Worm (Caenorhabditis elegans): Measurements from ENCODE around the gene rnp-3.

ce11 chrIV:4137472-4137871 lies 36.4 kb upstream of the rnp-3 start, which contains the start of gene F49F1.9:
- no peak for TF ChIP-seq nhr-76 (tag; optimal IDR thresholded peaks at IDR 0.05)
- TF ChIP-seq lsy-12 (tag; optimal IDR thresholded peaks at IDR 0.05): no peak
- no peak for TF ChIP-seq ama-1 (optimal IDR thresholded peaks at IDR 0.05)
- TF ChIP-seq ceh-82 (tag; optimal IDR thresholded peaks at IDR 0.05): no peak
- TF ChIP-seq snpc-4 (tag; optimal IDR thresholded peaks at IDR 0.05): no peak
- no peak for TF ChIP-seq nhr-12 (tag; optimal IDR thresholded peaks at IDR 0.05)
- TF ChIP-seq elt-3 (tag; optimal IDR thresholded peaks at IDR 0.05): no peak
